Worm (Caenorhabditis elegans) whole organism, young adult: Measurements from ENCODE around the gene Y32H12A.6.

ENCODE experiments used
- B0035.1 ChIP-seq: sonication (generic microtip); optimal IDR thresholded peaks from 2 replicates; lab custom pipeline; 2016; ENCODE audit warnings: missing genetic modification characterization, mild to moderate bottlenecking, missing compliant biosample characterization, missing genotype, missing genetic modification reagents
- D2030.7 ChIP-seq: fragments of 200-800 bp; sonication (Bioruptor generic); IDR thresholded peaks from 2 replicates; pipeline ENCODE4 v1.3.6; 2022; ENCODE audit warnings: missing genetic modification reagents, missing genetic modification characterization, missing compliant biosample characterization
- F22D6.2 ChIP-seq: sonication (generic microtip); optimal IDR thresholded peaks from 2 replicates; lab custom pipeline; 2016; ENCODE audit warnings: mild to moderate bottlenecking, missing genetic modification characterization, missing compliant biosample characterization
- F23B12.7 ChIP-seq: sonication (generic microtip); optimal IDR thresholded peaks from 2 replicates; lab custom pipeline; 2017; ENCODE audit warnings: missing genetic modification characterization, mild to moderate bottlenecking, missing compliant biosample characterization, antibody characterized with exemption, moderate library complexity; ENCODE audit not compliant: insufficient read depth
- F33H1.4 ChIP-seq: fragments of 200-800 bp; sonication (Bioruptor generic); IDR thresholded peaks from 2 replicates; pipeline ENCODE4 v1.3.6; 2022; ENCODE audit warnings: missing genetic modification reagents, missing genetic modification characterization, missing compliant biosample characterization
- F57A8.1 ChIP-seq: fragments of 200-800 bp; sonication (Bioruptor generic); optimal IDR thresholded peaks from 2 replicates; lab custom pipeline; 2018; ENCODE audit warnings: mild to moderate bottlenecking, missing genetic modification characterization, moderate library complexity, missing compliant biosample characterization
- K11D2.4 ChIP-seq: fragments of 200-800 bp; sonication (Bioruptor generic); IDR thresholded peaks from 2 replicates; pipeline ENCODE4 v1.3.6; 2022; ENCODE audit warnings: missing genetic modification reagents, missing genetic modification characterization, missing compliant biosample characterization
- T26A5.8 ChIP-seq: sonication (generic microtip); optimal IDR thresholded peaks from 2 replicates; lab custom pipeline; 2016; ENCODE audit warnings: missing genetic modification characterization, missing compliant biosample characterization
- Y53G8AR.9 ChIP-seq: fragments of 200-800 bp; sonication (Bioruptor generic); conservative IDR thresholded peaks from 2 replicates; pipeline ENCODE4 v1.3.6; 2022; ENCODE audit warnings: missing genetic modification reagents, missing genetic modification characterization, missing compliant biosample characterization
- ama-1 ChIP-seq, 3 experiments: fragments of 150-350 bp in 1 of 3; sonication (generic microtip) in 2 of 3; optimal IDR thresholded peaks; 2 replicates each; lab custom pipeline; 2014 to 2018; ENCODE audit warnings: missing biosample characterization in 2 of 3, missing genetic modification characterization in 2 of 3, missing genetic modification reagents in 2 of 3
- aptf-2 ChIP-seq: fragments of 200-800 bp; sonication (Bioruptor generic); conservative IDR thresholded peaks from 2 replicates; pipeline ENCODE4 v1.3.6; 2022; ENCODE audit warnings: missing genetic modification reagents, missing genetic modification characterization, missing compliant biosample characterization
- atf-7 ChIP-seq: sonication (generic microtip); optimal IDR thresholded peaks from 2 replicates; lab custom pipeline; 2017; ENCODE audit warnings: mild to moderate bottlenecking, missing genetic modification characterization, missing compliant biosample characterization
- bed-2 ChIP-seq: fragments of 200-800 bp; sonication (Bioruptor generic); IDR thresholded peaks from 2 replicates; pipeline ENCODE4 v1.3.6; 2022; ENCODE audit warnings: missing genetic modification reagents, missing genetic modification characterization, missing compliant biosample characterization
- cebp-2 ChIP-seq: fragments of 200-800 bp; sonication (Bioruptor generic); IDR thresholded peaks from 2 replicates; pipeline ENCODE4 v1.3.6; 2022; ENCODE audit warnings: missing genetic modification characterization, missing compliant biosample characterization
- ceh-40 ChIP-seq: fragments of 200-800 bp; sonication (Bioruptor generic); IDR thresholded peaks from 2 replicates; pipeline ENCODE4 v1.3.6; 2022; ENCODE audit warnings: missing genetic modification characterization, missing compliant biosample characterization
- ceh-91 ChIP-seq: fragments of 200-800 bp; sonication (Bioruptor generic); IDR thresholded peaks from 2 replicates; pipeline ENCODE4 v1.3.6; 2022; ENCODE audit warnings: missing genetic modification reagents, missing genetic modification characterization, missing compliant biosample characterization
- chd-7 ChIP-seq: sonication (generic microtip); optimal IDR thresholded peaks from 2 replicates; lab custom pipeline; 2016; ENCODE audit warnings: mild to moderate bottlenecking, missing genetic modification characterization, moderate library complexity, missing compliant biosample characterization
- die-1 ChIP-seq: sonication (generic microtip); optimal IDR thresholded peaks from 2 replicates; lab custom pipeline; 2016; ENCODE audit warnings: missing genotype, mild to moderate bottlenecking, missing genetic modification characterization, missing compliant biosample characterization
- dox-1 ChIP-seq: fragments of 200-800 bp; sonication (Bioruptor generic); IDR thresholded peaks from 2 replicates; pipeline ENCODE4 v1.3.6; 2022; ENCODE audit warnings: missing genetic modification reagents, missing genetic modification characterization, missing compliant biosample characterization
- egl-18 ChIP-seq: fragments of 200-800 bp; sonication (Bioruptor generic); IDR thresholded peaks from 2 replicates; pipeline ENCODE4 v1.3.6; 2022; ENCODE audit warnings: missing genetic modification reagents, missing genetic modification characterization, missing compliant biosample characterization
- ekl-4 ChIP-seq: fragments of 200-800 bp; sonication (Bioruptor generic); IDR thresholded peaks from 2 replicates; pipeline ENCODE4 v1.3.6; 2022; ENCODE audit warnings: missing genetic modification reagents, missing genetic modification characterization, missing compliant biosample characterization
- fkh-3 ChIP-seq: sonication (generic microtip); optimal IDR thresholded peaks from 2 replicates; lab custom pipeline; 2016; ENCODE audit warnings: mild to moderate bottlenecking, missing genetic modification characterization, missing compliant biosample characterization
- him-1 ChIP-seq: sonication (generic microtip); optimal IDR thresholded peaks from 2 replicates; lab custom pipeline; 2016; ENCODE audit warnings: missing genotype, missing genetic modification reagents, missing genetic modification characterization, missing compliant biosample characterization
- hrde-1 ChIP-seq: sonication (generic microtip); optimal IDR thresholded peaks from 2 replicates; lab custom pipeline; 2016; ENCODE audit warnings: missing genetic modification characterization, mild to moderate bottlenecking, missing compliant biosample characterization, moderate library complexity, missing genotype, missing genetic modification reagents, borderline replicate concordance
- let-526 ChIP-seq: fragments of 200-800 bp; sonication (Bioruptor generic); IDR thresholded peaks from 2 replicates; pipeline ENCODE4 v1.3.6; 2022; ENCODE audit warnings: missing genetic modification reagents, missing genetic modification characterization, missing compliant biosample characterization
- lin-54 ChIP-seq: fragments of 200-800 bp; sonication (Bioruptor generic); optimal IDR thresholded peaks from 2 replicates; lab custom pipeline; 2018; ENCODE audit warnings: mild to moderate bottlenecking, missing genetic modification characterization, missing compliant biosample characterization
- lir-1 ChIP-seq: fragments of 200-800 bp; sonication (Bioruptor generic); conservative IDR thresholded peaks from 2 replicates; pipeline ENCODE4 v1.3.6; 2022; ENCODE audit warnings: missing genetic modification reagents, missing genetic modification characterization, missing compliant biosample characterization
- lsy-27 ChIP-seq: sonication (generic microtip); optimal IDR thresholded peaks from 2 replicates; lab custom pipeline; 2017; ENCODE audit warnings: missing genetic modification characterization, mild to moderate bottlenecking, missing compliant biosample characterization, antibody characterized with exemption, missing genotype, borderline replicate concordance; ENCODE audit not compliant: insufficient read depth
- madf-6 ChIP-seq: fragments of 200-800 bp; sonication (Bioruptor generic); IDR thresholded peaks from 2 replicates; pipeline ENCODE4 v1.3.6; 2022; ENCODE audit warnings: missing genetic modification reagents, missing genetic modification characterization, missing compliant biosample characterization
- mcd-1 ChIP-seq: fragments of 200-800 bp; sonication (Bioruptor generic); IDR thresholded peaks from 2 replicates; pipeline ENCODE4 v1.3.6; 2022; ENCODE audit warnings: missing genetic modification reagents, missing genetic modification characterization, missing compliant biosample characterization
- mel-28 ChIP-seq: sonication (generic microtip); optimal IDR thresholded peaks from 2 replicates; lab custom pipeline; 2016; ENCODE audit warnings: borderline replicate concordance, mild to moderate bottlenecking, missing genetic modification characterization, missing compliant biosample characterization
- nfyb-1 ChIP-seq: fragments of 200-800 bp; sonication (Bioruptor generic); IDR thresholded peaks from 2 replicates; pipeline ENCODE4 v1.3.6; 2022; ENCODE audit warnings: missing genetic modification reagents, missing genetic modification characterization, missing compliant biosample characterization
- nhr-120 ChIP-seq: fragments of 200-800 bp; sonication (Bioruptor generic); IDR thresholded peaks from 2 replicates; pipeline ENCODE4 v1.3.6; 2022; ENCODE audit warnings: missing genetic modification characterization, missing compliant biosample characterization
- rec-8 ChIP-seq, 2 experiments: sonication (generic microtip); optimal IDR thresholded peaks; 2 replicates each; lab custom pipeline; 2016; ENCODE audit warnings: mild to moderate bottlenecking in 2 of 2, missing genetic modification characterization in 2 of 2, missing genetic modification reagents in 2 of 2, missing genotype in 2 of 2, missing biosample characterization in 1 of 2, missing compliant biosample characterization in 1 of 2, moderate library complexity in 1 of 2
- repo-1 ChIP-seq: sonication (generic microtip); optimal IDR thresholded peaks from 2 replicates; lab custom pipeline; 2017; ENCODE audit warnings: mild to moderate bottlenecking, missing genetic modification characterization, missing compliant biosample characterization
- sea-2 ChIP-seq: fragments of 200-800 bp; sonication (Bioruptor generic); IDR thresholded peaks from 2 replicates; pipeline ENCODE4 v1.3.6; 2022; ENCODE audit warnings: missing genetic modification characterization, missing compliant biosample characterization
- snpc-1.3 ChIP-seq: sonication (generic microtip); optimal IDR thresholded peaks from 2 replicates; lab custom pipeline; 2017; ENCODE audit warnings: missing genetic modification characterization, mild to moderate bottlenecking, missing compliant biosample characterization, antibody characterized with exemption, moderate library complexity, missing genotype, missing genetic modification reagents; ENCODE audit not compliant: insufficient read depth
- snpc-4 ChIP-seq, 5 experiments: fragments of 150-350 bp in 1 of 5; sonication (generic microtip) in 4 of 5; optimal IDR thresholded peaks; 2 replicates each; lab custom pipeline; 2014 to 2018; ENCODE audit warnings: missing genetic modification characterization in 5 of 5, missing biosample characterization in 3 of 5, antibody characterized with exemption in 2 of 5, mild to moderate bottlenecking in 2 of 5, missing compliant biosample characterization in 2 of 5, missing genotype in 2 of 5, moderate library complexity in 2 of 5, missing genetic modification reagents in 1 of 5
- somi-1 ChIP-seq: fragments of 200-800 bp; sonication (Bioruptor generic); optimal IDR thresholded peaks from 2 replicates; lab custom pipeline; 2018; ENCODE audit warnings: mild to moderate bottlenecking, missing genetic modification characterization, missing compliant biosample characterization
- tbx-9 ChIP-seq: sonication (generic microtip); optimal IDR thresholded peaks from 2 replicates; lab custom pipeline; 2016; ENCODE audit warnings: borderline replicate concordance, missing genetic modification characterization, inconsistent platforms, missing compliant biosample characterization
- unc-62 ChIP-seq: fragments of 150-350 bp; optimal IDR thresholded peaks from 2 replicates; lab custom pipeline; 2014; ENCODE audit warnings: missing biosample characterization, missing genetic modification reagents, missing genetic modification characterization
- xnd-1 ChIP-seq: sonication (generic microtip); optimal IDR thresholded peaks from 2 replicates; lab custom pipeline; 2016; ENCODE audit warnings: missing genotype, missing genetic modification reagents, missing genetic modification characterization, missing compliant biosample characterization
- zfh-2 ChIP-seq: fragments of 200-800 bp; sonication (Bioruptor generic); conservative IDR thresholded peaks from 2 replicates; pipeline ENCODE4 v1.3.6; 2022; ENCODE audit warnings: missing genetic modification reagents, missing genetic modification characterization, missing compliant biosample characterization
- ztf-22 ChIP-seq: fragments of 200-800 bp; sonication (Bioruptor generic); optimal IDR thresholded peaks from 2 replicates; lab custom pipeline; 2018; ENCODE audit warnings: mild to moderate bottlenecking, missing genetic modification characterization, moderate library complexity, missing compliant biosample characterization
- ztf-6 ChIP-seq: fragments of 200-800 bp; sonication (Bioruptor generic); IDR thresholded peaks from 2 replicates; pipeline ENCODE4 v1.3.6; 2022; ENCODE audit warnings: missing genetic modification reagents, missing genetic modification characterization, missing compliant biosample characterization

The Y32H12A.6 gene

DNA sequence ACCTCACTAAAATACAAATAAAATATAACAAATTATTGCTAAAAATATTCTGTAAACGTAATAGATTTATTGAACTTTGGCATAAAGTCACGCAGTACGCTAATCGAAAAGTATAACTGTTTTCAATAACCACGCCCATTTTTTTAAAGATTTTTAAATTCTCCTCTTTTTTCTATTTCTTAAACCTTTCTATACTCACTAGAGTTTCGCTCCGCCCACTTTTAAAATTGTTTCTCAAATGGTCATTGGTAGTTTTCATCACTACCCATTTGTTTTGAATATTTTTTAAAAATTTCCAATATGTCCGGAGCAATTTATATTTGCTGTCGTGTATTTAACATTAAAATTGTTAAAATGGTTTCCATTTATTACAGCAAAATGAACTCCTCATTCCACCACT lies 20.1 kb downstream of the Y32H12A.6 start, which contains the start of gene Y32H12A.1:
Gene Y32H12A.1, plus strand, starts transcription at position 301 of the 400 bp plus-strand sequence.
- TF ChIP-seq ztf-6 (GFP tag; lab: Robert Waterston, UW) (no peak), ama-1 (optimal IDR thresholded peaks at IDR 0.05; lab: Kevin White, UChicago) (no peak), ama-1 (GFP tag; optimal IDR thresholded peaks at IDR 0.05; lab: Kevin White, UChicago) (no peak), hrde-1 (tag; lab: Kevin White, UChicago) (no peak), let-526 (no peak), zfh-2 (GFP tag; lab: Robert Waterston, UW) (no peak), nhr-120 (no peak), dox-1 (GFP tag; lab: Robert Waterston, UW) (no peak), fkh-3 (tag; lab: Kevin White, UChicago) (no peak), ekl-4 (GFP tag; lab: Robert Waterston, UW) (no peak)
- TF ChIP-seq, all 124 proteins: peak for 0

- TF ChIP-seq xnd-1 (peak; percentile 30), sea-2 (no peak), bed-2 (GFP tag; lab: Robert Waterston, UW) (peak; percentile 86), D2030.7 (GFP tag; lab: Robert Waterston, UW) (peak; percentile 22; the same call in 1 of the 2 replicates), tbx-9 (tag; lab: Kevin White, UChicago) (no peak), B0035.1 (tag; lab: Kevin White, UChicago) (no peak), F33H1.4 (GFP tag; lab: Robert Waterston, UW) (peak; percentile 61), mcd-1 (peak; percentile 81), hrde-1 (tag; lab: Kevin White, UChicago) (no peak), him-1 (tag; lab: Kevin White, UChicago) (no peak), cebp-2 (GFP tag; lab: Robert Waterston, UW) (no peak), somi-1 (GFP tag; lab: Kevin White, UChicago) (no peak), Y53G8AR.9 (GFP tag; lab: Robert Waterston, UW) (no peak; the same call in 1 of the 2 replicates), rec-8 (tag; optimal IDR thresholded peaks at IDR 0.05; lab: Kevin White, UChicago) (peak; percentile 45 to 56), K11D2.4 (GFP tag; lab: Robert Waterston, UW) (peak; percentile 77), snpc-4 (GFP tag; optimal IDR thresholded peaks at IDR 0.05; lab: Kevin White, UChicago) (no peak), snpc-4 (tag; optimal IDR thresholded peaks at IDR 0.05; lab: Kevin White, UChicago) (peak in 1 of 4 experiments; percentile 12), lin-54 (GFP tag; lab: Kevin White, UChicago) (peak; percentile 94), lsy-27 (no peak), T26A5.8 (no peak), mel-28 (tag; lab: Kevin White, UChicago) (no peak), madf-6 (peak; percentile 65; the same call in 1 of the 2 replicates), die-1 (tag; lab: Kevin White, UChicago) (no peak), fkh-3 (tag; lab: Kevin White, UChicago) (no peak), repo-1 (tag; lab: Kevin White, UChicago) (no peak), atf-7 (tag; lab: Kevin White, UChicago) (no peak), snpc-1.3 (tag; lab: Kevin White, UChicago) (no peak), F23B12.7 (tag; lab: Kevin White, UChicago) (no peak), lir-1 (GFP tag; lab: Robert Waterston, UW) (peak; percentile 84), aptf-2 (GFP tag; lab: Robert Waterston, UW) (peak; percentile 75), ztf-22 (no peak), unc-62 (GFP tag; lab: Kevin White, UChicago) (no peak), F22D6.2 (tag; lab: Kevin White, UChicago) (peak; percentile 63), ceh-40 (GFP tag; lab: Robert Waterston, UW) (0 out of 2 replicates have a peak, but pooled peaks have one; percentile 43), F57A8.1 (no peak), egl-18 (GFP tag; lab: Robert Waterston, UW) (no peak), chd-7 (tag; lab: Kevin White, UChicago) (no peak), nfyb-1 (GFP tag; lab: Robert Waterston, UW) (peak; percentile 44; the same call in 1 of the 2 replicates), ceh-91 (GFP tag; lab: Robert Waterston, UW) (no peak)
Measured at ce11 chrIII:5349250-5349649, 32.7 kb downstream of the Y32H12A.6 start, which contains the start of gene thoc-5. Gene thoc-5, minus strand, starts transcription at chrIII:5349401.
